Worm (Caenorhabditis elegans) whole organism, late embryonic: Measurements from ENCODE around the gene Y43F8B.14.

Source experiments
- F13H6.1 ChIP-seq: sonication (generic microtip); optimal IDR thresholded peaks from 2 replicates; lab custom pipeline; 2016; ENCODE audit warnings: missing genetic modification characterization, missing compliant biosample characterization
- ceh-18 ChIP-seq: sonication (generic microtip); optimal IDR thresholded peaks from 2 replicates; lab custom pipeline; 2016; ENCODE audit warnings: missing genetic modification characterization, missing compliant biosample characterization
- dve-1 ChIP-seq: sonication (generic microtip); optimal IDR thresholded peaks from 2 replicates; lab custom pipeline; 2017; ENCODE audit warnings: antibody characterized with exemption, mild to moderate bottlenecking, missing genetic modification characterization, missing compliant biosample characterization
- fkh-10 ChIP-seq: fragments of 150-350 bp; optimal IDR thresholded peaks from 2 replicates; lab custom pipeline; 2014; ENCODE audit warnings: missing biosample characterization, missing genetic modification reagents, missing genetic modification characterization
- lin-11 ChIP-seq: fragments of 200-800 bp; sonication (Bioruptor generic); optimal IDR thresholded peaks from 2 replicates; lab custom pipeline; 2018; ENCODE audit warnings: mild to moderate bottlenecking, missing genetic modification characterization, missing compliant biosample characterization
- nfya-1 ChIP-seq: sonication (generic microtip); optimal IDR thresholded peaks from 2 replicates; lab custom pipeline; 2017; ENCODE audit warnings: missing genetic modification characterization, mild to moderate bottlenecking, missing compliant biosample characterization, antibody characterized with exemption, moderate library complexity
- rnt-1 ChIP-seq: sonication (generic microtip); optimal IDR thresholded peaks from 2 replicates; lab custom pipeline; 2016; ENCODE audit warnings: missing genetic modification characterization, missing compliant biosample characterization
- tbx-2 ChIP-seq: sonication (generic microtip); optimal IDR thresholded peaks from 2 replicates; lab custom pipeline; 2016; ENCODE audit warnings: missing genetic modification characterization, missing compliant biosample characterization
- unc-86 ChIP-seq: sonication (generic microtip); optimal IDR thresholded peaks from 2 replicates; lab custom pipeline; 2016; ENCODE audit warnings: missing genetic modification characterization, missing compliant biosample characterization

ce11 chrV:19482535-19482934, 26.8 kb upstream of the Y43F8B.14 start, which contains the start of gene Y43F8B.22:
- TF ChIP-seq dve-1 (tag; lab: Kevin White, UChicago), result no peak
- TF ChIP-seq tbx-2 (tag; lab: Kevin White, UChicago), result no peak
- no peak for TF ChIP-seq unc-86 (tag; lab: Kevin White, UChicago)
- TF ChIP-seq lin-11 (tag; lab: Kevin White, UChicago), result no peak
- no peak for TF ChIP-seq fkh-10 (GFP tag; lab: Kevin White, UChicago)
- no peak for TF ChIP-seq nfya-1 (tag; lab: Kevin White, UChicago)
- TF ChIP-seq rnt-1 (tag; lab: Kevin White, UChicago), result no peak
- no peak for TF ChIP-seq ceh-18 (tag; lab: Kevin White, UChicago)
- TF ChIP-seq F13H6.1, result no peak
